Fruit fly (Drosophila melanogaster) whole organism, embryonic: Measurements from ENCODE around the gene CG15353.
A peak's percentile ranks its signal among the peaks of the same experiment; 100 is the strongest.

Experiments used
- Antp ChIP-seq: fragments of 200-800 bp; sonication (Bioruptor generic); optimal IDR thresholded peaks from 3 replicates; lab custom pipeline; 2016; ENCODE audit warnings: missing biosample characterization, missing genetic modification characterization
- Atf3 ChIP-seq: fragments of 200-800 bp; sonication (Bioruptor generic); optimal IDR thresholded peaks from 3 replicates; lab custom pipeline; 2016; ENCODE audit warnings: missing biosample characterization, missing genetic modification characterization
- C15 ChIP-seq: fragments of 200-800 bp; sonication (Bioruptor generic); IDR thresholded peaks from 3 replicates; pipeline ENCODE4 v1.3.6; 2022; ENCODE audit warnings: missing biosample characterization, missing genetic modification characterization
- CG10654 ChIP-seq: fragments of 200-800 bp; sonication (Bioruptor generic); optimal IDR thresholded peaks from 2 replicates; lab custom pipeline; 2016; ENCODE audit warnings: missing biosample characterization, missing genetic modification characterization
- CG11456 ChIP-seq: fragments of 200-800 bp; sonication (Bioruptor generic); IDR thresholded peaks from 3 replicates; pipeline ENCODE4 v1.3.6; 2022; ENCODE audit warnings: missing biosample characterization, missing genetic modification characterization
- CG12744 ChIP-seq: fragments of 200-800 bp; sonication (Bioruptor generic); optimal IDR thresholded peaks from 2 replicates; lab custom pipeline; 2016; ENCODE audit warnings: missing biosample characterization, missing genetic modification characterization
- CG15011 ChIP-seq: fragments of 200-800 bp; sonication (Bioruptor generic); optimal IDR thresholded peaks from 3 replicates; lab custom pipeline; 2018; ENCODE audit warnings: missing biosample characterization, mild to moderate bottlenecking, missing genetic modification characterization
- CG2712 ChIP-seq: fragments of 200-800 bp; optimal IDR thresholded peaks from 3 replicates; lab custom pipeline; 2019; ENCODE audit warnings: missing biosample characterization, mild to moderate bottlenecking, missing genetic modification characterization, moderate library complexity
- CG31224 ChIP-seq: fragments of 200-800 bp; sonication (Bioruptor generic); IDR thresholded peaks from 2 replicates; pipeline ENCODE4 v1.3.6; 2022; ENCODE audit warnings: missing biosample characterization, missing genetic modification characterization
- CG31365 ChIP-seq: fragments of 200-800 bp; sonication (Bioruptor generic); optimal IDR thresholded peaks from 2 replicates; lab custom pipeline; 2018; ENCODE audit warnings: missing biosample characterization, mild to moderate bottlenecking, missing genetic modification characterization
- CG4360 ChIP-seq: fragments of 200-800 bp; sonication (Bioruptor generic); IDR thresholded peaks from 2 replicates; pipeline ENCODE4 v1.3.6; 2022; ENCODE audit warnings: missing biosample characterization, missing genetic modification characterization
- CG8290 ChIP-seq, 3 experiments: fragments of 200-800 bp; sonication (Bioruptor generic); optimal IDR thresholded peaks; 2 replicates each; lab custom pipeline; 2016 to 2019; ENCODE audit warnings: missing biosample characterization in 3 of 3, missing genetic modification characterization in 3 of 3, mild to moderate bottlenecking in 2 of 3, moderate library complexity in 1 of 3
- CG8924 ChIP-seq: fragments of 200-800 bp; optimal IDR thresholded peaks from 3 replicates; lab custom pipeline; 2019; ENCODE audit warnings: missing biosample characterization, mild to moderate bottlenecking, missing genetic modification characterization, moderate library complexity
- CG9215 ChIP-seq: fragments of 200-800 bp; sonication (Bioruptor generic); IDR thresholded peaks from 2 replicates; pipeline ENCODE4 v1.3.6; 2022; ENCODE audit warnings: missing biosample characterization, missing genetic modification characterization
- Camta ChIP-seq: fragments of 200-800 bp; sonication (Bioruptor generic); optimal IDR thresholded peaks from 2 replicates; lab custom pipeline; 2016; ENCODE audit warnings: missing biosample characterization, missing genetic modification characterization
- Chrac-16 ChIP-seq: fragments of 200-800 bp; sonication (Bioruptor generic); optimal IDR thresholded peaks from 3 replicates; lab custom pipeline; 2016; ENCODE audit warnings: missing biosample characterization, missing genetic modification characterization
- CoRest ChIP-seq: fragments of 200-800 bp; sonication (Bioruptor generic); optimal IDR thresholded peaks from 3 replicates; lab custom pipeline; 2018; ENCODE audit warnings: missing biosample characterization, mild to moderate bottlenecking, missing genetic modification characterization, moderate library complexity
- Dip3 ChIP-seq: fragments of 200-800 bp; sonication (Bioruptor generic); optimal IDR thresholded peaks from 3 replicates; lab custom pipeline; 2016; ENCODE audit warnings: missing biosample characterization, missing genetic modification characterization
- Gug ChIP-seq: fragments of 200-800 bp; sonication (Bioruptor generic); IDR thresholded peaks from 4 replicates; pipeline ENCODE4 v1.3.6; 2022; ENCODE audit warnings: missing biosample characterization, missing genetic modification characterization
- Hr51 ChIP-seq, 2 experiments: fragments of 200-800 bp; sonication (Bioruptor generic); optimal IDR thresholded peaks; 2 replicates in 1 of 2; 3 replicates in 1 of 2; lab custom pipeline; 2016 to 2018; ENCODE audit warnings: missing biosample characterization in 2 of 2, missing genetic modification characterization in 2 of 2, mild to moderate bottlenecking in 1 of 2, moderate library complexity in 1 of 2
- Nf-YC ChIP-seq: fragments of 200-800 bp; optimal IDR thresholded peaks from 3 replicates; lab custom pipeline; 2019; ENCODE audit warnings: missing biosample characterization, mild to moderate bottlenecking, missing genetic modification characterization, moderate library complexity
- Oaz ChIP-seq: fragments of 200-800 bp; sonication (Bioruptor generic); IDR thresholded peaks from 2 replicates; pipeline ENCODE4 v1.3.6; 2022; ENCODE audit warnings: missing biosample characterization, missing genetic modification characterization
- Opbp ChIP-seq: fragments of 200-800 bp; sonication (Bioruptor generic); IDR thresholded peaks from 3 replicates; pipeline ENCODE4 v1.3.6; 2022; ENCODE audit warnings: missing biosample characterization, missing genetic modification characterization; ENCODE audit not compliant: partially characterized antibody
- PHDP ChIP-seq: fragments of 200-800 bp; sonication (Bioruptor generic); optimal IDR thresholded peaks from 3 replicates; lab custom pipeline; 2018; ENCODE audit warnings: missing biosample characterization, mild to moderate bottlenecking, missing genetic modification characterization, moderate library complexity
- Poxn ChIP-seq: fragments of 200-800 bp; sonication (Bioruptor generic); IDR thresholded peaks from 2 replicates; pipeline ENCODE4 v1.3.6; 2022; ENCODE audit warnings: missing biosample characterization, missing genetic modification characterization
- Tbp ChIP-seq: fragments of >200 bp; optimal IDR thresholded peaks from 2 replicates; lab custom pipeline; 2018; ENCODE audit warnings: missing biosample characterization, missing genetic modification characterization
- YL-1 ChIP-seq: fragments of 200-800 bp; sonication (Bioruptor generic); optimal IDR thresholded peaks from 3 replicates; lab custom pipeline; 2017; ENCODE audit warnings: missing biosample characterization, mild to moderate bottlenecking, missing genetic modification characterization
- ash1 ChIP-seq: fragments of 200-800 bp; sonication (Bioruptor generic); optimal IDR thresholded peaks from 2 replicates; lab custom pipeline; 2018; ENCODE audit warnings: missing biosample characterization, mild to moderate bottlenecking, missing genetic modification characterization
- az2 ChIP-seq: fragments of 200-800 bp; sonication (Bioruptor generic); optimal IDR thresholded peaks from 3 replicates; lab custom pipeline; 2016; ENCODE audit warnings: missing biosample characterization, missing genetic modification characterization
- bbx ChIP-seq: fragments of 200-800 bp; sonication (Bioruptor generic); IDR thresholded peaks from 2 replicates; pipeline ENCODE4 v1.3.6; 2022; ENCODE audit warnings: missing biosample characterization, missing genetic modification characterization; ENCODE audit not compliant: partially characterized antibody
- bsh ChIP-seq, 2 experiments: fragments of 200-800 bp; sonication (Bioruptor generic); optimal IDR thresholded peaks; 2 replicates each; lab custom pipeline; 2017 to 2018; ENCODE audit warnings: mild to moderate bottlenecking in 2 of 2, missing biosample characterization in 2 of 2, missing genetic modification characterization in 2 of 2, moderate library complexity in 1 of 2
- chinmo ChIP-seq: fragments of 200-800 bp; sonication (Bioruptor generic); IDR thresholded peaks from 4 replicates; pipeline ENCODE4 v1.3.6; 2022; ENCODE audit warnings: missing biosample characterization, missing genetic modification characterization; ENCODE audit not compliant: partially characterized antibody
- cwo ChIP-seq: fragments of 200-800 bp; sonication (Bioruptor generic); optimal IDR thresholded peaks from 3 replicates; lab custom pipeline; 2017; ENCODE audit warnings: missing biosample characterization, missing genetic modification characterization, mild to moderate bottlenecking, moderate library complexity, missing genetic modification reagents
- da ChIP-seq: fragments of 200-800 bp; sonication (Bioruptor generic); optimal IDR thresholded peaks from 2 replicates; lab custom pipeline; 2016; ENCODE audit warnings: missing biosample characterization, missing genetic modification characterization
- dimm ChIP-seq: fragments of 200-800 bp; sonication (Bioruptor generic); IDR thresholded peaks from 2 replicates; pipeline ENCODE4 v1.3.6; 2022; ENCODE audit warnings: missing biosample characterization, missing genetic modification characterization
- eve ChIP-seq, 2 experiments: fragments of >200 bp; optimal IDR thresholded peaks; 2 replicates each; lab custom pipeline; 2017; ENCODE audit warnings: missing biosample characterization in 2 of 2, missing genetic modification characterization in 2 of 2
- gsb ChIP-seq: fragments of 200-800 bp; sonication (Bioruptor generic); IDR thresholded peaks from 2 replicates; pipeline ENCODE4 v1.3.6; 2022; ENCODE audit warnings: missing biosample characterization, missing genetic modification characterization
- hkb ChIP-seq, 2 experiments: fragments of 200-800 bp in 1 of 2; fragments of >200 bp in 1 of 2; sonication (Bioruptor generic) in 1 of 2; IDR thresholded peaks in 1 of 2; optimal IDR thresholded peaks in 1 of 2; 2 replicates each; pipeline versions ENCODE4 v1.3.6 to Lab custom; 2017 to 2022; ENCODE audit warnings: missing biosample characterization in 1 of 2, missing genetic modification characterization in 1 of 2
- kni ChIP-seq: fragments of 200-800 bp; sonication (Bioruptor generic); optimal IDR thresholded peaks from 3 replicates; lab custom pipeline; 2017; ENCODE audit warnings: mild to moderate bottlenecking, missing biosample characterization, missing genetic modification reagents, missing genetic modification characterization
- lilli ChIP-seq: fragments of 200-800 bp; sonication (Bioruptor generic); optimal IDR thresholded peaks from 3 replicates; lab custom pipeline; 2016; ENCODE audit warnings: missing biosample characterization, missing genetic modification characterization
- lmd ChIP-seq: fragments of 200-800 bp; sonication (Bioruptor generic); IDR thresholded peaks from 2 replicates; pipeline ENCODE4 v1.3.6; 2022; ENCODE audit warnings: missing biosample characterization, missing genetic modification characterization
- lola ChIP-seq, 3 experiments: fragments of >200 bp in 2 of 3; fragments of 200-800 bp in 1 of 3; sonication (Bioruptor generic) in 1 of 3; optimal IDR thresholded peaks; 2 replicates each; lab custom pipeline; 2017 to 2019; ENCODE audit warnings: missing biosample characterization in 3 of 3, missing genetic modification characterization in 3 of 3, mild to moderate bottlenecking in 1 of 3, moderate library complexity in 1 of 3
- nau ChIP-seq: fragments of 200-800 bp; sonication (Bioruptor generic); optimal IDR thresholded peaks from 3 replicates; lab custom pipeline; 2017; ENCODE audit warnings: missing biosample characterization, mild to moderate bottlenecking, missing genetic modification characterization, missing genetic modification reagents
- nerfin-2 ChIP-seq: fragments of 200-800 bp; sonication (Bioruptor generic); IDR thresholded peaks from 2 replicates; pipeline ENCODE4 v1.3.6; 2022; ENCODE audit warnings: missing biosample characterization, missing genetic modification characterization; ENCODE audit not compliant: partially characterized antibody
- prd ChIP-seq, 3 experiments: fragments of >200 bp in 2 of 3; fragments of 200-800 bp in 1 of 3; sonication (Bioruptor generic) in 1 of 3; optimal IDR thresholded peaks in 2 of 3; IDR thresholded peaks in 1 of 3; 2 replicates in 2 of 3; 3 replicates in 1 of 3; pipeline versions ENCODE4 v1.3.6 to Lab custom; 2017 to 2022; ENCODE audit warnings: missing biosample characterization in 1 of 3, missing genetic modification characterization in 1 of 3
- sob ChIP-seq: fragments of 200-800 bp; sonication (Bioruptor generic); IDR thresholded peaks from 2 replicates; pipeline ENCODE4 v1.3.6; 2022; ENCODE audit warnings: missing biosample characterization, missing genetic modification characterization
- stc ChIP-seq: fragments of 200-800 bp; sonication (Bioruptor generic); IDR thresholded peaks from 2 replicates; pipeline ENCODE4 v1.3.6; 2022; ENCODE audit warnings: missing biosample characterization, missing genetic modification characterization
- trem ChIP-seq: fragments of 200-800 bp; optimal IDR thresholded peaks from 3 replicates; lab custom pipeline; 2019; ENCODE audit warnings: missing biosample characterization, mild to moderate bottlenecking, missing genetic modification characterization, moderate library complexity

CG15353 gene

dm6 chr2L:2037551-2038252, 30.7 kb upstream of the CG15353 start (continued):
- TF ChIP-seq stc (GFP tag; lab: Robert Waterston, UW) (no peak), lilli (GFP tag; lab: Kevin White, UChicago) (peak; percentile 14), CG31365 (tag; lab: Kevin White, UChicago) (no peak), CG2712 (tag; lab: Kevin White, UChicago) (peak; percentile 69), CG10654 (peak; percentile 2), CG15011 (GFP tag; lab: Kevin White, UChicago) (no peak), kni (no peak), prd (optimal IDR thresholded peaks at IDR 0.05; lab: Kevin White, UChicago) (no peak), prd (GFP tag; IDR thresholded peaks at IDR 0.05; lab: Robert Waterston, UW) (peak; percentile 41; the same call in 1 of the 3 replicates), Hr51 (GFP tag; optimal IDR thresholded peaks at IDR 0.05; lab: Kevin White, UChicago) (peak in 1 of 2 experiments; percentile 22), YL-1 (peak; percentile 59), gsb (GFP tag; lab: Robert Waterston, UW) (no peak), CG11456 (GFP tag; lab: Robert Waterston, UW) (no peak), nau (GFP tag; lab: Kevin White, UChicago) (no peak), lmd (GFP tag; lab: Robert Waterston, UW) (0 out of 2 replicates have a peak, but pooled peaks have one; percentile 21), Dip3 (GFP tag; lab: Kevin White, UChicago) (peak; percentile 21), cwo (no peak), Atf3 (GFP tag; lab: Kevin White, UChicago) (no peak), Poxn (GFP tag; lab: Robert Waterston, UW) (no peak), eve (GFP tag; optimal IDR thresholded peaks at IDR 0.05; lab: Kevin White, UChicago) (no peak), CG8924 (tag; lab: Kevin White, UChicago) (no peak), CG9215 (GFP tag; lab: Robert Waterston, UW) (no peak), bsh (GFP tag; optimal IDR thresholded peaks at IDR 0.05; lab: Kevin White, UChicago) (no peak), dimm (no peak), hkb (optimal IDR thresholded peaks at IDR 0.05; lab: Kevin White, UChicago) (peak; percentile 44), hkb (GFP tag; IDR thresholded peaks at IDR 0.05; lab: Robert Waterston, UW) (no peak), Opbp (peak; percentile 95), chinmo (GFP tag; lab: Robert Waterston, UW) (peak; percentile 93), trem (tag; lab: Kevin White, UChicago) (peak; percentile 82), Oaz (GFP tag; lab: Robert Waterston, UW) (no peak), CG4360 (GFP tag; lab: Robert Waterston, UW) (peak; percentile 55), sob (0 out of 2 replicates have a peak, but pooled peaks have one; percentile 27), CG8290 (GFP tag; optimal IDR thresholded peaks at IDR 0.05; lab: Kevin White, UChicago) (no peak), CG8290 (tag; optimal IDR thresholded peaks at IDR 0.05; lab: Kevin White, UChicago) (no peak), lola (GFP tag; optimal IDR thresholded peaks at IDR 0.05; lab: Kevin White, UChicago) (no peak), da (no peak), CG12744 (no peak), C15 (GFP tag; lab: Robert Waterston, UW) (no peak), Antp (GFP tag; lab: Kevin White, UChicago) (peak; percentile 38), Gug (GFP tag; lab: Robert Waterston, UW) (peak; percentile 40; the same call in 1 of the 4 replicates), az2 (GFP tag; lab: Kevin White, UChicago) (no peak), Chrac-16 (GFP tag; lab: Kevin White, UChicago) (no peak), Camta (GFP tag; lab: Kevin White, UChicago) (no peak), Nf-YC (tag; lab: Kevin White, UChicago) (peak; percentile 56), CG31224 (GFP tag; lab: Robert Waterston, UW) (no peak), bbx (GFP tag; lab: Robert Waterston, UW) (peak; percentile 90), ash1 (GFP tag; lab: Kevin White, UChicago) (no peak), nerfin-2 (GFP tag; lab: Robert Waterston, UW) (peak; percentile 76), CoRest (tag; lab: Kevin White, UChicago) (peak; percentile 40), Tbp (GFP tag; lab: Kevin White, UChicago) (no peak), PHDP (tag; lab: Kevin White, UChicago) (no peak)
